Fruit fly (Drosophila melanogaster): ENCODE measurements around the gene Nepl17.

dm6 chr3R:28883434-28883833 lies 10.7 kb downstream of the Nepl17 start, which contains the start of gene Nepl21:
- no peak for TF ChIP-seq CG16779 (tag; optimal IDR thresholded peaks at IDR 0.05)
- TF ChIP-seq CG4318 (GFP tag; optimal IDR thresholded peaks at IDR 0.05), result no peak
- no peak for TF ChIP-seq Sox102F (GFP tag; optimal IDR thresholded peaks at IDR 0.05)
- TF ChIP-seq net (GFP tag; optimal IDR thresholded peaks at IDR 0.05), result no peak
- TF ChIP-seq CG3032 (tag; optimal IDR thresholded peaks at IDR 0.05), result no peak
- TF ChIP-seq CG8119 (GFP tag; IDR thresholded peaks at IDR 0.05), result no peak
- TF ChIP-seq Hr4 (GFP tag; optimal IDR thresholded peaks at IDR 0.05), result no peak
- no peak for TF ChIP-seq ss (GFP tag; optimal IDR thresholded peaks at IDR 0.05)
- TF ChIP-seq CG31627 (GFP tag; optimal IDR thresholded peaks at IDR 0.05), result no peak
- no peak for TF ChIP-seq Met (GFP tag; optimal IDR thresholded peaks at IDR 0.05)
- no peak for TF ChIP-seq achi (GFP tag; optimal IDR thresholded peaks at IDR 0.05)

All from whole organism, prepupa.